Worm (Caenorhabditis elegans) whole organism, young adult: ENCODE results near the gene K01A6.7.

Experiments
- C17E4.6 ChIP-seq: fragments of 200-800 bp; sonication (Bioruptor generic); IDR thresholded peaks from 2 replicates; pipeline ENCODE4 v1.3.6; 2022; ENCODE audit warnings: missing genetic modification reagents, missing genetic modification characterization, missing compliant biosample characterization
- F37B4.10 ChIP-seq: fragments of 200-800 bp; sonication (Bioruptor generic); IDR thresholded peaks from 2 replicates; pipeline ENCODE4 v1.3.6; 2022; ENCODE audit warnings: missing genetic modification characterization, missing compliant biosample characterization
- F39B2.1 ChIP-seq: fragments of 200-800 bp; sonication (Bioruptor generic); IDR thresholded peaks from 2 replicates; pipeline ENCODE4 v1.3.6; 2022; ENCODE audit warnings: missing genetic modification reagents, missing genetic modification characterization, missing compliant biosample characterization
- Y56A3A.18 ChIP-seq: fragments of 200-800 bp; sonication (Bioruptor generic); IDR thresholded peaks from 2 replicates; pipeline ENCODE4 v1.3.6; 2022; ENCODE audit warnings: missing genetic modification reagents, missing genetic modification characterization, missing compliant biosample characterization
- Y67H2A.10 ChIP-seq: fragments of 200-800 bp; sonication (Bioruptor generic); conservative IDR thresholded peaks from 2 replicates; pipeline ENCODE4 v1.3.6; 2022; ENCODE audit warnings: missing genetic modification reagents, missing genetic modification characterization, missing compliant biosample characterization
- akir-1 ChIP-seq: fragments of 200-800 bp; sonication (Bioruptor generic); optimal IDR thresholded peaks from 2 replicates; lab custom pipeline; 2018; ENCODE audit warnings: mild to moderate bottlenecking, missing genetic modification characterization, moderate library complexity, missing compliant biosample characterization
- atf-7 ChIP-seq: sonication (generic microtip); optimal IDR thresholded peaks from 2 replicates; lab custom pipeline; 2017; ENCODE audit warnings: mild to moderate bottlenecking, missing genetic modification characterization, missing compliant biosample characterization
- athp-1 ChIP-seq: sonication (generic microtip); optimal IDR thresholded peaks from 2 replicates; lab custom pipeline; 2017; ENCODE audit warnings: mild to moderate bottlenecking, missing genetic modification characterization, missing compliant biosample characterization
- ceh-100 ChIP-seq: fragments of 200-800 bp; sonication (Bioruptor generic); IDR thresholded peaks from 2 replicates; pipeline ENCODE4 v1.3.6; 2022; ENCODE audit warnings: missing genetic modification reagents, missing genetic modification characterization, missing compliant biosample characterization
- ceh-58 ChIP-seq: fragments of 200-800 bp; sonication (Bioruptor generic); IDR thresholded peaks from 2 replicates; pipeline ENCODE4 v1.3.6; 2022; ENCODE audit warnings: missing genetic modification characterization, missing compliant biosample characterization
- ceh-79 ChIP-seq: sonication (generic microtip); optimal IDR thresholded peaks from 2 replicates; lab custom pipeline; 2017; ENCODE audit warnings: mild to moderate bottlenecking, missing genetic modification characterization, missing compliant biosample characterization
- die-1 ChIP-seq: sonication (generic microtip); optimal IDR thresholded peaks from 2 replicates; lab custom pipeline; 2016; ENCODE audit warnings: missing genotype, mild to moderate bottlenecking, missing genetic modification characterization, missing compliant biosample characterization
- dpl-1 ChIP-seq: fragments of 150-350 bp; optimal IDR thresholded peaks from 2 replicates; lab custom pipeline; 2014; ENCODE audit warnings: missing biosample characterization, missing genetic modification reagents, missing genetic modification characterization
- ets-4 ChIP-seq: fragments of 200-800 bp; sonication (Bioruptor generic); optimal IDR thresholded peaks from 2 replicates; lab custom pipeline; 2018; ENCODE audit warnings: mild to moderate bottlenecking, missing genetic modification characterization, missing compliant biosample characterization
- hmg-20 ChIP-seq: fragments of 200-800 bp; sonication (Bioruptor generic); IDR thresholded peaks from 2 replicates; pipeline ENCODE4 v1.3.6; 2022; ENCODE audit warnings: missing genetic modification reagents, missing genetic modification characterization, missing compliant biosample characterization
- lag-1 ChIP-seq: fragments of 200-800 bp; sonication (Bioruptor generic); IDR thresholded peaks from 2 replicates; pipeline ENCODE4 v1.3.6; 2022; ENCODE audit warnings: missing genetic modification reagents, missing genetic modification characterization, missing compliant biosample characterization
- let-607 ChIP-seq, 2 experiments: fragments of 200-800 bp in 1 of 2; sonication (Bioruptor generic) in 1 of 2; sonication (generic microtip) in 1 of 2; optimal IDR thresholded peaks; 2 replicates each; lab custom pipeline; 2016 to 2018; ENCODE audit warnings: mild to moderate bottlenecking in 2 of 2, missing compliant biosample characterization in 2 of 2, missing genetic modification characterization in 2 of 2, moderate library complexity in 2 of 2, missing genotype in 1 of 2
- lin-26 ChIP-seq: fragments of 200-800 bp; sonication (Bioruptor generic); IDR thresholded peaks from 2 replicates; pipeline ENCODE4 v1.3.6; 2022; ENCODE audit warnings: missing genetic modification reagents, missing genetic modification characterization, missing compliant biosample characterization
- lin-54 ChIP-seq: fragments of 200-800 bp; sonication (Bioruptor generic); optimal IDR thresholded peaks from 2 replicates; lab custom pipeline; 2018; ENCODE audit warnings: mild to moderate bottlenecking, missing genetic modification characterization, missing compliant biosample characterization
- madf-10 ChIP-seq: sonication (generic microtip); optimal IDR thresholded peaks from 2 replicates; lab custom pipeline; 2016; ENCODE audit warnings: mild to moderate bottlenecking, missing genetic modification characterization, missing compliant biosample characterization
- mcd-1 ChIP-seq: fragments of 200-800 bp; sonication (Bioruptor generic); IDR thresholded peaks from 2 replicates; pipeline ENCODE4 v1.3.6; 2022; ENCODE audit warnings: missing genetic modification reagents, missing genetic modification characterization, missing compliant biosample characterization
- mes-4 ChIP-seq: sonication (generic microtip); optimal IDR thresholded peaks from 2 replicates; lab custom pipeline; 2016; ENCODE audit warnings: missing genotype, missing genetic modification characterization, missing compliant biosample characterization
- nfya-1 ChIP-seq: sonication (generic microtip); optimal IDR thresholded peaks from 2 replicates; lab custom pipeline; 2017; ENCODE audit warnings: antibody characterized with exemption, missing compliant biosample characterization, missing genetic modification characterization, borderline replicate concordance; ENCODE audit not compliant: insufficient read depth
- nfyb-1 ChIP-seq: fragments of 200-800 bp; sonication (Bioruptor generic); IDR thresholded peaks from 2 replicates; pipeline ENCODE4 v1.3.6; 2022; ENCODE audit warnings: missing genetic modification reagents, missing genetic modification characterization, missing compliant biosample characterization
- nhr-120 ChIP-seq: fragments of 200-800 bp; sonication (Bioruptor generic); IDR thresholded peaks from 2 replicates; pipeline ENCODE4 v1.3.6; 2022; ENCODE audit warnings: missing genetic modification characterization, missing compliant biosample characterization
- nhr-179 ChIP-seq: sonication (generic microtip); optimal IDR thresholded peaks from 2 replicates; lab custom pipeline; 2016; ENCODE audit warnings: mild to moderate bottlenecking, missing genetic modification characterization, missing compliant biosample characterization
- nhr-27 ChIP-seq: fragments of 200-800 bp; sonication (Bioruptor generic); optimal IDR thresholded peaks from 2 replicates; lab custom pipeline; 2018; ENCODE audit warnings: mild to moderate bottlenecking, missing genetic modification characterization, moderate library complexity, missing compliant biosample characterization
- nhr-80 ChIP-seq: sonication (generic microtip); optimal IDR thresholded peaks from 2 replicates; lab custom pipeline; 2016; ENCODE audit warnings: missing genetic modification characterization, missing compliant biosample characterization
- rpc-1 ChIP-seq, 2 experiments: fragments of 150-350 bp in 1 of 2; sonication (generic microtip) in 1 of 2; optimal IDR thresholded peaks; 2 replicates each; lab custom pipeline; 2014 to 2018; ENCODE audit warnings: missing biosample characterization in 1 of 2, missing genetic modification characterization in 1 of 2, missing genetic modification reagents in 1 of 2, missing genotype in 1 of 2
- snpc-1.1 ChIP-seq: sonication (generic microtip); optimal IDR thresholded peaks from 2 replicates; lab custom pipeline; 2017; ENCODE audit warnings: missing genetic modification characterization, mild to moderate bottlenecking, missing compliant biosample characterization, antibody characterized with exemption, moderate library complexity, missing genotype, missing genetic modification reagents; ENCODE audit not compliant: insufficient read depth
- snpc-1.3 ChIP-seq: sonication (generic microtip); optimal IDR thresholded peaks from 2 replicates; lab custom pipeline; 2017; ENCODE audit warnings: missing genetic modification characterization, mild to moderate bottlenecking, missing compliant biosample characterization, antibody characterized with exemption, moderate library complexity, missing genotype, missing genetic modification reagents; ENCODE audit not compliant: insufficient read depth
- unc-62 ChIP-seq: fragments of 150-350 bp; optimal IDR thresholded peaks from 2 replicates; lab custom pipeline; 2014; ENCODE audit warnings: missing biosample characterization, missing genetic modification reagents, missing genetic modification characterization
- zfh-2 ChIP-seq: fragments of 200-800 bp; sonication (Bioruptor generic); conservative IDR thresholded peaks from 2 replicates; pipeline ENCODE4 v1.3.6; 2022; ENCODE audit warnings: missing genetic modification reagents, missing genetic modification characterization, missing compliant biosample characterization
- ztf-18 ChIP-seq: sonication (generic microtip); optimal IDR thresholded peaks from 2 replicates; lab custom pipeline; 2016; ENCODE audit warnings: missing genotype, mild to moderate bottlenecking, missing genetic modification characterization, missing compliant biosample characterization
- ztf-26 ChIP-seq: sonication (generic microtip); optimal IDR thresholded peaks from 2 replicates; lab custom pipeline; 2017; ENCODE audit warnings: missing genetic modification characterization, missing compliant biosample characterization
- ztf-6 ChIP-seq: fragments of 200-800 bp; sonication (Bioruptor generic); IDR thresholded peaks from 2 replicates; pipeline ENCODE4 v1.3.6; 2022; ENCODE audit warnings: missing genetic modification reagents, missing genetic modification characterization, missing compliant biosample characterization

Gene K01A6.7

DNA sequence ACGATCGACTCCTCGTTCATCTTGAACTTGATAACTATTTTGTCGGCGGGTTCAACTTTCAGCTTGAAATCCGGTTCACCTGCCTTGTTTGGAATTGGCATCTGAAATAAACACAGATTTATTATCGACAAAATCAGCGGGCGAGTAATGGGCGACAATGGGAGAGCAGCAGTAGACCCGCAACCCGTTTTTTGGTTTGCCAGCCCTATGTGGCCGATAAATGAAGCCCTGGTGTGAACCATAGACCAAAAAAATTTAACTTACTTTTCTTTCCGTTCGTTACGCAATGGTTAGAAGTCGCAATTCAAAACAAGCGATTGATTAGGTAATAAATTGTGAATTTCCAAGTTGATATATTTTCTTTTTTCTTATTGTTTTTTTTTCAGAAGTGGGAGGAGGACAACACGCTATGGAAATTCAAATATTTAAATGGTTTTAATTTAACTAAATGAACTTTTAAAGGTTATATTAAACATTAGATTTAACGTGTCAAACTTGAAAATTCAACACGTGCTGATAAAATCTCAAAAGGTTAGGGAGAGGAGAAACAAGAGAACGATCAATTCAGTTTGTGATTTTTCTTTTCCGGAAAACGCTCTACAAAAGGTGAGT is 34.6 kb downstream of the K01A6.7 start, which contains the start of the genes T22B3.3 and alg-3:
TSS of gene T22B3.3 (minus strand) at position 101 of the 612 bp plus-strand sequence.
TSS of gene alg-3 (plus strand) at position 562 of the 612 bp plus-strand sequence.
- TF ChIP-seq F37B4.10 (GFP tag; lab: Robert Waterston, UW) (no peak), snpc-1.3 (tag; lab: Kevin White, UChicago) (no peak), ztf-26 (no peak), let-607 (tag; optimal IDR thresholded peaks at IDR 0.05; lab: Kevin White, UChicago) (no peak), athp-1 (tag; lab: Kevin White, UChicago) (no peak), atf-7 (tag; lab: Kevin White, UChicago) (no peak), Y56A3A.18 (GFP tag; lab: Robert Waterston, UW) (no peak), ceh-79 (tag; lab: Kevin White, UChicago) (no peak)

DNA sequence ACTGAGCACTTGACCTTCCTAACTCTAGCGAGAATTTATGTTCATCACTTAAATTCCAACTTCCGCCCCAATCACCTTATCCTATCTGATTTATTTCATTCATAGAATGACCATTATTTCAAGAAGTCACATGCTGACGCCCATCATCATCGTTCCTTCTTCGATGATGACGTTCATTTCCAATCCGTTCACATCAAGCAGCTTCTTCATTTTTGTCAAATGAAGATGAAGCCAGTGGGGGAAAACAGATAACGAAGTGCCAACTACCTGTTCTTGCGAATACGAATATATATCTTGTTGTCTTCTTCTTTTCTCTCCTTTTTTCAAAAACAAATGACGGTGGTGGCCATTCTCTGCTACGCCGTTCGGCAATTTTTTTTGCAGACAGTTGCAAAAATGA is 36.5 kb downstream of the K01A6.7 start:
- TF ChIP-seq nhr-179 (tag; lab: Kevin White, UChicago) (no peak), mes-4 (tag; lab: Kevin White, UChicago) (no peak), hmg-20 (GFP tag; lab: Robert Waterston, UW) (no peak), atf-7 (tag; lab: Kevin White, UChicago) (no peak), mcd-1 (GFP tag; lab: Robert Waterston, UW) (no peak), Y67H2A.10 (GFP tag; lab: Robert Waterston, UW) (no peak), akir-1 (GFP tag; lab: Kevin White, UChicago) (no peak)

DNA sequence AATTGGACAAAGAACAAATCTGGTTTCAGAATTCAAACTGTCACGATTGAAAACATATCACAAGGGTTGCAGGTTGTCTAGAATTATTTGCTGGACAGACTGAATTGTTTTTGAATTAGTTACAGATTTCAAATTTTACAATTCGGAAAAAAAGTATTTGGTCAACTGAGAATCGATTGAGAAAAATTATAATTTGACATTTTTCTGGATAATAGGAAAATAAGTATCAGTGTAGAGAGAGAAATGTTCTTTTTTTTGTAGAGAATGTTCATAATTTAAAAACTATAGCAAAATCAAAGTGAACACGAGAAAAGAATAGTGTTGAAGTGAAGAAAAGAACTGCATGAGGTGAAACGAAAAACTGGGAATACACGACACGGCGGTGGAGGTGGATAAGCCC is 37.6 kb downstream of the K01A6.7 start, which contains the start of gene dpy-20:
TSS of gene dpy-20 (minus strand) at position 101 of the 400 bp plus-strand sequence.
- TF ChIP-seq nhr-27 (tag; lab: Kevin White, UChicago) (no peak), ceh-100 (GFP tag; lab: Robert Waterston, UW) (no peak), die-1 (tag; lab: Kevin White, UChicago) (no peak), ets-4 (GFP tag; lab: Kevin White, UChicago) (no peak), ztf-6 (GFP tag; lab: Robert Waterston, UW) (no peak), lin-26 (no peak), let-607 (tag; optimal IDR thresholded peaks at IDR 0.05; lab: Kevin White, UChicago) (no peak), ztf-26 (no peak), dpl-1 (GFP tag; lab: Kevin White, UChicago) (no peak), zfh-2 (GFP tag; lab: Robert Waterston, UW) (no peak), ztf-18 (tag; lab: Kevin White, UChicago) (no peak), nhr-120 (GFP tag; lab: Robert Waterston, UW) (no peak), nfya-1 (no peak), madf-10 (no peak)

DNA sequence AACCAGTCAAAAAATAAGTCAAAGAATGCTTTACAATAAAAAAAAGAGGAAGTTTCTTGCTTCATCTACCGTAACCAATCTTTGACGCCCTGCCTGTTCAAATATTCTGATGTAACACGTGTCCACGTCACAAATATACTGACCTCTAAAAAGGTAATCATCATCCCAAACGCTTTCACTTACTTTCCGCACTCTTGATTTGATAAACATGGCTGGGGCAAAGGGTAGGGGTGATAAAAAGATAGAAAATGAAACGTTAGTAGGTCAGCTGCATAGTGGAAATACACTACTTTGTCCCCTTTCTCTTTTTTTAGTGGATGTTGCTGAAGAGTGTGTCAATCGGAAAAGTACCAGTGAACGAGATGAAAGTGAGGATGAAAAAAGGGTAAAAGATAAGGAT is 38.3 kb downstream of the K01A6.7 start:
- TF ChIP-seq ceh-58 (GFP tag; lab: Robert Waterston, UW) (no peak), C17E4.6 (GFP tag; lab: Robert Waterston, UW) (no peak), rpc-1 (optimal IDR thresholded peaks at IDR 0.05; lab: Kevin White, UChicago) (no peak), rpc-1 (tag; optimal IDR thresholded peaks at IDR 0.05; lab: Kevin White, UChicago) (no peak), Y67H2A.10 (GFP tag; lab: Robert Waterston, UW) (no peak), akir-1 (GFP tag; lab: Kevin White, UChicago) (no peak), snpc-1.1 (tag; lab: Kevin White, UChicago) (no peak), nhr-80 (tag; lab: Kevin White, UChicago) (no peak), nhr-120 (GFP tag; lab: Robert Waterston, UW) (no peak), lin-54 (GFP tag; lab: Kevin White, UChicago) (no peak), unc-62 (GFP tag; lab: Kevin White, UChicago) (no peak), mcd-1 (GFP tag; lab: Robert Waterston, UW) (no peak), nfyb-1 (GFP tag; lab: Robert Waterston, UW) (no peak), lag-1 (GFP tag; lab: Robert Waterston, UW) (no peak), F39B2.1 (no peak)
